Fruit fly (Drosophila melanogaster) whole organism, embryonic: ENCODE results near the gene Nep6.

Source experiments
- Atf3 ChIP-seq: fragments of 200-800 bp; sonication (Bioruptor generic); optimal IDR thresholded peaks from 3 replicates; lab custom pipeline; 2016; ENCODE audit warnings: missing biosample characterization, missing genetic modification characterization
- Bgb ChIP-seq: fragments of 200-800 bp; sonication (Bioruptor generic); IDR thresholded peaks from 2 replicates; pipeline ENCODE4 v1.3.6; 2022; ENCODE audit warnings: missing biosample characterization, missing genetic modification characterization; ENCODE audit not compliant: partially characterized antibody
- CG10147 ChIP-seq: fragments of 200-800 bp; sonication (Bioruptor generic); optimal IDR thresholded peaks from 2 replicates; lab custom pipeline; 2019; ENCODE audit warnings: missing biosample characterization, mild to moderate bottlenecking, missing genetic modification characterization, moderate library complexity
- CG10979 ChIP-seq: fragments of 200-800 bp; sonication (Bioruptor generic); optimal IDR thresholded peaks from 2 replicates; lab custom pipeline; 2018; ENCODE audit warnings: missing biosample characterization, mild to moderate bottlenecking, missing genetic modification characterization, moderate library complexity
- CG13123 ChIP-seq: fragments of 200-800 bp; sonication (Bioruptor generic); optimal IDR thresholded peaks from 2 replicates; lab custom pipeline; 2016; ENCODE audit warnings: missing biosample characterization, missing genetic modification characterization
- CG14050 ChIP-seq: fragments of 200-800 bp; sonication (Bioruptor generic); IDR thresholded peaks from 3 replicates; pipeline ENCODE4 v1.3.6; 2022; ENCODE audit warnings: missing biosample characterization, missing genetic modification characterization
- CG14441 ChIP-seq: fragments of 200-800 bp; sonication (Bioruptor generic); IDR thresholded peaks from 2 replicates; pipeline ENCODE4 v1.3.6; 2022; ENCODE audit warnings: missing biosample characterization, missing genetic modification characterization
- CG14860 ChIP-seq: fragments of 200-800 bp; sonication (Bioruptor generic); IDR thresholded peaks from 3 replicates; pipeline ENCODE4 v1.3.6; 2022; ENCODE audit warnings: missing biosample characterization, missing genetic modification characterization; ENCODE audit not compliant: partially characterized antibody
- CG15514 ChIP-seq: fragments of 200-800 bp; sonication (Bioruptor generic); optimal IDR thresholded peaks from 3 replicates; lab custom pipeline; 2017; ENCODE audit warnings: missing biosample characterization, missing genetic modification characterization, mild to moderate bottlenecking, moderate library complexity, missing genetic modification reagents
- CG17359 ChIP-seq: fragments of 200-800 bp; sonication (Bioruptor generic); optimal IDR thresholded peaks from 3 replicates; lab custom pipeline; 2018; ENCODE audit warnings: missing biosample characterization, mild to moderate bottlenecking, missing genetic modification characterization, moderate library complexity
- CG17829 ChIP-seq: fragments of 200-800 bp; optimal IDR thresholded peaks from 2 replicates; lab custom pipeline; 2019; ENCODE audit warnings: missing biosample characterization, mild to moderate bottlenecking, missing genetic modification characterization, moderate library complexity
- CG1832 ChIP-seq: fragments of 200-800 bp; sonication (Bioruptor generic); optimal IDR thresholded peaks from 2 replicates; lab custom pipeline; 2017; ENCODE audit warnings: missing biosample characterization, mild to moderate bottlenecking, missing genetic modification characterization, inconsistent platforms
- CG5245 ChIP-seq: fragments of 200-800 bp; sonication (Bioruptor generic); optimal IDR thresholded peaks from 3 replicates; lab custom pipeline; 2016; ENCODE audit warnings: missing biosample characterization, missing genetic modification characterization
- CG6813 ChIP-seq: fragments of 200-800 bp; sonication (Bioruptor generic); optimal IDR thresholded peaks from 2 replicates; lab custom pipeline; 2017; ENCODE audit warnings: missing biosample characterization, missing genetic modification characterization, mild to moderate bottlenecking, moderate library complexity, missing genetic modification reagents
- CG7271 ChIP-seq: fragments of 200-800 bp; sonication (Bioruptor generic); optimal IDR thresholded peaks from 2 replicates; lab custom pipeline; 2018; ENCODE audit warnings: missing biosample characterization, mild to moderate bottlenecking, missing genetic modification characterization, moderate library complexity
- CG7745 ChIP-seq: fragments of 200-800 bp; sonication (Bioruptor generic); optimal IDR thresholded peaks from 2 replicates; lab custom pipeline; 2018; ENCODE audit warnings: missing biosample characterization, mild to moderate bottlenecking, missing genetic modification characterization, moderate library complexity
- CG8388 ChIP-seq: fragments of 200-800 bp; sonication (Bioruptor generic); optimal IDR thresholded peaks from 2 replicates; lab custom pipeline; 2019; ENCODE audit warnings: missing biosample characterization, mild to moderate bottlenecking, missing genetic modification characterization, moderate library complexity
- CG8924 ChIP-seq: fragments of 200-800 bp; optimal IDR thresholded peaks from 3 replicates; lab custom pipeline; 2019; ENCODE audit warnings: missing biosample characterization, mild to moderate bottlenecking, missing genetic modification characterization, moderate library complexity
- CG9797 ChIP-seq: fragments of 200-800 bp; sonication (Bioruptor generic); optimal IDR thresholded peaks from 3 replicates; lab custom pipeline; 2018; ENCODE audit warnings: missing biosample characterization, mild to moderate bottlenecking, missing genetic modification characterization
- CG9932 ChIP-seq: fragments of 200-800 bp; sonication (Bioruptor generic); IDR thresholded peaks from 2 replicates; pipeline ENCODE4 v1.3.6; 2022; ENCODE audit warnings: missing biosample characterization, missing genetic modification characterization
- CTCF ChIP-seq: fragments of 200-800 bp; sonication (Bioruptor generic); optimal IDR thresholded peaks from 2 replicates; lab custom pipeline; 2017; ENCODE audit warnings: missing biosample characterization, mild to moderate bottlenecking, missing genetic modification characterization, moderate library complexity
- Camta ChIP-seq: fragments of 200-800 bp; sonication (Bioruptor generic); optimal IDR thresholded peaks from 2 replicates; lab custom pipeline; 2016; ENCODE audit warnings: missing biosample characterization, missing genetic modification characterization
- Elba2 ChIP-seq: fragments of 200-800 bp; sonication (Bioruptor generic); optimal IDR thresholded peaks from 3 replicates; lab custom pipeline; 2016; ENCODE audit warnings: missing biosample characterization, missing genetic modification characterization
- Fer1 ChIP-seq: fragments of 200-800 bp; sonication (Bioruptor generic); optimal IDR thresholded peaks from 2 replicates; lab custom pipeline; 2017; ENCODE audit warnings: missing biosample characterization, mild to moderate bottlenecking, missing genetic modification characterization
- Hr39 ChIP-seq: fragments of >200 bp; optimal IDR thresholded peaks from 2 replicates; lab custom pipeline; 2017
- Mes4 ChIP-seq: fragments of 200-800 bp; sonication (Bioruptor generic); optimal IDR thresholded peaks from 2 replicates; lab custom pipeline; 2016; ENCODE audit warnings: missing biosample characterization, missing genetic modification characterization
- Neu2 ChIP-seq: fragments of 200-800 bp; sonication (Bioruptor generic); optimal IDR thresholded peaks from 3 replicates; lab custom pipeline; 2016; ENCODE audit warnings: missing biosample characterization, missing genetic modification characterization, borderline replicate concordance
- PHDP ChIP-seq: fragments of 200-800 bp; sonication (Bioruptor generic); optimal IDR thresholded peaks from 3 replicates; lab custom pipeline; 2018; ENCODE audit warnings: missing biosample characterization, mild to moderate bottlenecking, missing genetic modification characterization, moderate library complexity
- Sry-δ ChIP-seq: fragments of 200-800 bp; sonication (Bioruptor generic); optimal IDR thresholded peaks from 2 replicates; lab custom pipeline; 2016; ENCODE audit warnings: missing biosample characterization, missing genetic modification characterization
- Tbp ChIP-seq: fragments of >200 bp; optimal IDR thresholded peaks from 2 replicates; lab custom pipeline; 2018; ENCODE audit warnings: missing biosample characterization, missing genetic modification characterization
- Xrp1 ChIP-seq: fragments of 200-800 bp; sonication (Bioruptor generic); IDR thresholded peaks from 2 replicates; pipeline ENCODE4 v1.3.6; 2022; ENCODE audit warnings: missing biosample characterization, missing genetic modification characterization
- al ChIP-seq: fragments of 200-800 bp; sonication (Bioruptor generic); IDR thresholded peaks from 2 replicates; pipeline ENCODE4 v1.3.6; 2022; ENCODE audit warnings: missing biosample characterization, missing genetic modification characterization
- ara ChIP-seq: fragments of 200-800 bp; sonication (Bioruptor generic); IDR thresholded peaks from 2 replicates; pipeline ENCODE4 v1.3.6; 2022; ENCODE audit warnings: missing biosample characterization, missing genetic modification characterization
- ash1 ChIP-seq: fragments of 200-800 bp; sonication (Bioruptor generic); optimal IDR thresholded peaks from 2 replicates; lab custom pipeline; 2018; ENCODE audit warnings: missing biosample characterization, mild to moderate bottlenecking, missing genetic modification characterization
- dmrt11E ChIP-seq: fragments of 200-800 bp; sonication (Bioruptor generic); optimal IDR thresholded peaks from 3 replicates; lab custom pipeline; 2018; ENCODE audit warnings: missing biosample characterization, mild to moderate bottlenecking, missing genetic modification characterization, moderate library complexity
- en ChIP-seq: fragments of 200-800 bp; sonication (Bioruptor generic); optimal IDR thresholded peaks from 2 replicates; lab custom pipeline; 2016; ENCODE audit warnings: missing biosample characterization, missing genetic modification characterization
- gt ChIP-seq: fragments of 200-800 bp; sonication (Bioruptor generic); IDR thresholded peaks from 2 replicates; pipeline ENCODE4 v1.3.6; 2022; ENCODE audit warnings: missing biosample characterization, missing genetic modification characterization
- hkb ChIP-seq, 2 experiments: fragments of 200-800 bp in 1 of 2; fragments of >200 bp in 1 of 2; sonication (Bioruptor generic) in 1 of 2; IDR thresholded peaks in 1 of 2; optimal IDR thresholded peaks in 1 of 2; 2 replicates each; pipeline versions ENCODE4 v1.3.6 to Lab custom; 2017 to 2022; ENCODE audit warnings: missing biosample characterization in 1 of 2, missing genetic modification characterization in 1 of 2
- ind ChIP-seq: fragments of 200-800 bp; sonication (Bioruptor generic); optimal IDR thresholded peaks from 3 replicates; lab custom pipeline; 2016; ENCODE audit warnings: missing biosample characterization, missing genetic modification characterization
- inv ChIP-seq: fragments of 200-800 bp; sonication (Bioruptor generic); IDR thresholded peaks from 2 replicates; pipeline ENCODE4 v1.3.6; 2022; ENCODE audit warnings: missing biosample characterization, missing genetic modification characterization; ENCODE audit not compliant: partially characterized antibody
- jing ChIP-seq: fragments of 200-800 bp; sonication (Bioruptor generic); optimal IDR thresholded peaks from 2 replicates; lab custom pipeline; 2018; ENCODE audit warnings: missing biosample characterization, mild to moderate bottlenecking, missing genetic modification characterization
- kay ChIP-seq: fragments of 200-800 bp; sonication (Bioruptor generic); optimal IDR thresholded peaks from 2 replicates; lab custom pipeline; 2016; ENCODE audit warnings: missing biosample characterization, missing genetic modification characterization
- knrl ChIP-seq: fragments of 200-800 bp; sonication (Bioruptor generic); IDR thresholded peaks from 3 replicates; pipeline ENCODE4 v1.3.6; 2022; ENCODE audit warnings: missing biosample characterization, missing genetic modification characterization; ENCODE audit not compliant: partially characterized antibody
- nerfin-2 ChIP-seq: fragments of 200-800 bp; sonication (Bioruptor generic); IDR thresholded peaks from 2 replicates; pipeline ENCODE4 v1.3.6; 2022; ENCODE audit warnings: missing biosample characterization, missing genetic modification characterization; ENCODE audit not compliant: partially characterized antibody
- pho ChIP-seq: fragments of 200-800 bp; sonication (Bioruptor generic); optimal IDR thresholded peaks from 2 replicates; lab custom pipeline; 2016; ENCODE audit warnings: missing biosample characterization, missing genetic modification characterization
- rib ChIP-seq: fragments of 200-800 bp; sonication (Bioruptor generic); IDR thresholded peaks from 2 replicates; pipeline ENCODE4 v1.3.6; 2022; ENCODE audit warnings: missing biosample characterization, missing genetic modification characterization
- sens ChIP-seq: fragments of 200-800 bp; sonication (Bioruptor generic); peaks from one replicate; lab custom pipeline; 2016; ENCODE audit warnings: missing biosample characterization, missing genetic modification characterization
- sisA ChIP-seq: fragments of 200-800 bp; sonication (Bioruptor generic); IDR thresholded peaks from 2 replicates; pipeline ENCODE4 v1.3.6; 2022; ENCODE audit warnings: missing biosample characterization, missing genetic modification characterization
- sqz ChIP-seq: fragments of 200-800 bp; sonication (Bioruptor generic); optimal IDR thresholded peaks from 3 replicates; lab custom pipeline; 2018; ENCODE audit warnings: missing biosample characterization, mild to moderate bottlenecking, missing genetic modification characterization
- stwl ChIP-seq: fragments of 200-800 bp; sonication (Bioruptor generic); optimal IDR thresholded peaks from 3 replicates; lab custom pipeline; 2018; ENCODE audit warnings: missing biosample characterization, mild to moderate bottlenecking, missing genetic modification characterization, moderate library complexity
- vnd ChIP-seq: fragments of 200-800 bp; sonication (Bioruptor generic); IDR thresholded peaks from 3 replicates; pipeline ENCODE4 v1.3.6; 2022; ENCODE audit warnings: missing biosample characterization, missing genetic modification characterization; ENCODE audit not compliant: partially characterized antibody
- zfh2 ChIP-seq: fragments of 200-800 bp; sonication (Bioruptor generic); optimal IDR thresholded peaks from 2 replicates; lab custom pipeline; 2016; ENCODE audit warnings: missing biosample characterization, missing genetic modification characterization

Nep6 gene

dm6 chrX:12763467-12763866 is 38.0 kb upstream of the Nep6 start, which contains the start of gene pira (continued):
- TF ChIP-seq jing = no peak
- peak; percentile 57 for TF ChIP-seq nerfin-2
- no peak for TF ChIP-seq al (GFP tag; lab: Robert Waterston, UW)
- no peak for TF ChIP-seq CG7745
- TF ChIP-seq CG8388 (GFP tag; lab: Kevin White, UChicago) = no peak
- no peak for TF ChIP-seq CG14441 (GFP tag; lab: Robert Waterston, UW)
- TF ChIP-seq CG7271 (tag; lab: Kevin White, UChicago) = no peak
- TF ChIP-seq CG6813 = no peak
- peak; percentile 38 for TF ChIP-seq stwl (tag; lab: Kevin White, UChicago)
- TF ChIP-seq CG9797 = no peak
- no peak for TF ChIP-seq PHDP
- no peak for TF ChIP-seq Xrp1
- no peak for TF ChIP-seq CG8924
- TF ChIP-seq CG17829 (tag; lab: Kevin White, UChicago) = no peak
- no peak for TF ChIP-seq dmrt11E
- TF ChIP-seq Atf3 (GFP tag; lab: Kevin White, UChicago) = no peak
- no peak for TF ChIP-seq CG15514
- peak; percentile 54 for TF ChIP-seq Sry-δ (GFP tag; lab: Kevin White, UChicago)
- no peak for TF ChIP-seq Hr39 (lab: Kevin White, UChicago)
- no peak for TF ChIP-seq CG13123 (GFP tag; lab: Kevin White, UChicago)
- TF ChIP-seq ara (GFP tag; lab: Robert Waterston, UW) = no peak
- peak; percentile 60; the same call in 2 of the 3 replicates for TF ChIP-seq vnd (GFP tag; lab: Robert Waterston, UW)
- no peak for TF ChIP-seq zfh2 (GFP tag; lab: Kevin White, UChicago)
- TF ChIP-seq CG5245 (GFP tag; lab: Kevin White, UChicago) = no peak
- no peak for TF ChIP-seq CG10979 (tag; lab: Kevin White, UChicago)
- no peak for TF ChIP-seq rib
- no peak for TF ChIP-seq Fer1 (GFP tag; lab: Kevin White, UChicago)
- TF ChIP-seq gt = no peak
- TF ChIP-seq Elba2 (GFP tag; lab: Kevin White, UChicago) = peak; percentile 15
- no peak for TF ChIP-seq sqz (GFP tag; lab: Kevin White, UChicago)
- TF ChIP-seq CG10147 = no peak
- no peak for TF ChIP-seq Camta
- TF ChIP-seq sens (GFP tag; lab: Kevin White, UChicago) = no peak
- TF ChIP-seq CG14860 (GFP tag; lab: Robert Waterston, UW) = peak; percentile 80
- TF ChIP-seq CG1832 (GFP tag; lab: Kevin White, UChicago) = no peak
- peak; percentile 78 for TF ChIP-seq knrl
- TF ChIP-seq Neu2 = no peak
- no peak for TF ChIP-seq CG14050 (GFP tag; lab: Robert Waterston, UW)
- no peak for TF ChIP-seq Mes4 (GFP tag; lab: Kevin White, UChicago)
- peak; percentile 85 for TF ChIP-seq Bgb (GFP tag; lab: Robert Waterston, UW)
- TF ChIP-seq sisA (GFP tag; lab: Robert Waterston, UW) = no peak
- no peak for TF ChIP-seq CG9932 (GFP tag; lab: Robert Waterston, UW)
- no peak for TF ChIP-seq CTCF (GFP tag; lab: Kevin White, UChicago)
- TF ChIP-seq kay (GFP tag; lab: Kevin White, UChicago) = no peak
- no peak for TF ChIP-seq hkb (optimal IDR thresholded peaks at IDR 0.05; lab: Kevin White, UChicago)
- TF ChIP-seq hkb (GFP tag; IDR thresholded peaks at IDR 0.05; lab: Robert Waterston, UW) = no peak
- TF ChIP-seq pho (GFP tag; lab: Kevin White, UChicago) = no peak
- no peak for TF ChIP-seq CG17359 (tag; lab: Kevin White, UChicago)
- TF ChIP-seq ash1 (GFP tag; lab: Kevin White, UChicago) = no peak
- no peak for TF ChIP-seq ind (GFP tag; lab: Kevin White, UChicago)
- no peak for TF ChIP-seq Tbp (GFP tag; lab: Kevin White, UChicago)
- TF ChIP-seq inv = peak; percentile 61
- TF ChIP-seq en (GFP tag; lab: Kevin White, UChicago) = no peak
